Worm (Caenorhabditis elegans) whole organism, L4/young adult: Measurements from ENCODE around the gene F01G4.4.

ENCODE experiments used
- W03F9.2 ChIP-seq: fragments of 150-350 bp; optimal IDR thresholded peaks from 2 replicates; lab custom pipeline; 2014; ENCODE audit warnings: missing biosample characterization, missing genetic modification characterization
- him-1 ChIP-seq: sonication (generic microtip); optimal IDR thresholded peaks from 2 replicates; lab custom pipeline; 2016; ENCODE audit warnings: missing genotype, missing genetic modification reagents, missing genetic modification characterization, missing compliant biosample characterization

DNA sequence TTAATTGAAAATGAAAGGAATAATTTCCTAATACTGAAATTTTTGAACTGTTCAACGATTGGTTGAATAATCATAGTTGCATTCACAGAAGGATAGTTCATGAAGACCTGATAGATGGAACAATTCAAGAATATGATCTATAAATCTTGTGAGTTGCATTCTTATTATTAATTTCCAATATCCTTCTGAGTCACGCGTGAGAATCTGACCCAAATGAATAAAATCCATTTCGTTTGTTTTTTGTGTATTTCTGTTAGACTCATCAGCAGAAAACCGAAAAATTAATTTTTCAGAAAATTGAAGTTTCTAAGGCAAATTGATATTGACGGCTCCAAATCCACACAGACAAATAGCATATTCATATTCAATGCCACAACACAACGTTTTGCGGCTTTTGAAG is 46.3 kb downstream of the F01G4.4 start, which contains the start of gene fbxb-79:
- no peak for TF ChIP-seq him-1 (tag; lab: Kevin White, UChicago)
- no peak for TF ChIP-seq W03F9.2 (tag; lab: Kevin White, UChicago)
